Fruit fly (Drosophila melanogaster): ENCODE data around the gene CG5800.

Gene CG5800

DNA sequence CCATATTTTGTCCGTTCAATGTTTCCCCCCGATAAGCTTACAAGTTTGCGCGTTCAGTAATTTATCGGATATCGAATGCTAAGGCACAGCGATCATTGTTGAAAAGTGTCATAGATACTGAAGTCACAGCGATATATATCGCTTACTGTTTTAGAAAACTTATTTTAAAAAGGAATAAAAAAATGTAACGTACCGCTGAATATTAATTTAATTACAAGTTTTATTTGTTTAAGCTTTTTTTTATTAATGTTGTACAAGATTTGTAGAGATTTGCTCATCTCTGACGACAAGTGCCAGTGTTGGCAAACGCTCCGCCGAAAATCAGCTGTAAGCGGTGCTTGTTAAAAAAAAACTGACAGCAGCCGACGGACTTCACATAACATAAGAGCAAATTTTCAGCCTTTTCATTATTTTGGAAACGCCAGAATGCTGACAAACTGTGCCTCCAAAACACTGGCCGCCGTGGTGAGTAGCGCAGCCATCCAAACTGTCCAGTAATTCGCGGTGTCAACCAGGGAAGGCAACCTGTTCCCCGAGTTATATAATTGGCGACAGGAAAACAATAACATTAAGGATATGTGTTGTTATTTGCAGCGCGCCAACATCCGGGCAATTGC, 4.0 kb upstream of the CG5800 start, which contains the start of the genes corolla and ND-24 (continued):
- TF ChIP-seq Fer3 (tag; optimal IDR thresholded peaks at IDR 0.05) (peak; percentile 82), Spps (tag; optimal IDR thresholded peaks at IDR 0.05) (peak; percentile 59), kay (GFP tag; optimal IDR thresholded peaks at IDR 0.05) (peak; percentile 64), Sox102F (GFP tag; optimal IDR thresholded peaks at IDR 0.05) (no peak), btn (GFP tag; optimal IDR thresholded peaks at IDR 0.05) (peak; percentile 19), eyg (GFP tag; optimal IDR thresholded peaks at IDR 0.05) (peak; percentile 48), CG6654 (GFP tag; optimal IDR thresholded peaks at IDR 0.05) (no peak), CG15601 (tag; optimal IDR thresholded peaks at IDR 0.05) (peak; percentile 80), CG9797 (GFP tag; optimal IDR thresholded peaks at IDR 0.05) (peak; percentile 50), CG17385 (GFP tag; optimal IDR thresholded peaks at IDR 0.05) (peak; percentile 75), rib (GFP tag; IDR thresholded peaks at IDR 0.05) (peak; percentile 82), sd (tag; optimal IDR thresholded peaks at IDR 0.05) (no peak), CG18764 (GFP tag; optimal IDR thresholded peaks at IDR 0.05) (peak; percentile 75), wdn (GFP tag; IDR thresholded peaks at IDR 0.05) (peak; percentile 57; the same call in 1 of the 2 replicates), Dip3 (GFP tag; optimal IDR thresholded peaks at IDR 0.05) (peak; percentile 84), ttk (GFP tag; IDR thresholded peaks at IDR 0.05) (peak; percentile 87), CG4820 (GFP tag; optimal IDR thresholded peaks at IDR 0.05) (peak; percentile 83), CG9932 (GFP tag; IDR thresholded peaks at IDR 0.05) (peak; percentile 94), Hand (GFP tag; optimal IDR thresholded peaks at IDR 0.05) (no peak), tap (tag; optimal IDR thresholded peaks at IDR 0.05) (no peak), sr (GFP tag; IDR thresholded peaks at IDR 0.05) (no peak), CG11696 (GFP tag; IDR thresholded peaks at IDR 0.05) (peak; percentile 57; the same call in 1 of the 2 replicates), HLH4C (GFP tag; IDR thresholded peaks at IDR 0.05; ENCODE audit: partially characterized antibody) (peak; percentile 88), sc (optimal IDR thresholded peaks at IDR 0.05) (no peak), sc (GFP tag; optimal IDR thresholded peaks at IDR 0.05) (peak; percentile 58), cato (GFP tag; optimal IDR thresholded peaks at IDR 0.05; ENCODE audit: borderline replicate concordance) (peak; percentile 71), ro (GFP tag; IDR thresholded peaks at IDR 0.05) (peak; percentile 61; the same call in 1 of the 2 replicates), CG33557 (GFP tag; optimal IDR thresholded peaks at IDR 0.05) (peak; percentile 60), CG10147 (GFP tag; optimal IDR thresholded peaks at IDR 0.05) (peak; percentile 71), CG10267 (tag; optimal IDR thresholded peaks at IDR 0.05) (peak; percentile 98), CG8281 (tag; optimal IDR thresholded peaks at IDR 0.05) (no peak), scrt (GFP tag; optimal IDR thresholded peaks at IDR 0.05) (peak; percentile 54), tx (GFP tag; optimal IDR thresholded peaks at IDR 0.05) (peak; percentile 79), H15 (GFP tag; IDR thresholded peaks at IDR 0.05) (peak; percentile 86), psq (GFP tag; optimal IDR thresholded peaks at IDR 0.05) (peak; percentile 55), CG16813 (GFP tag; IDR thresholded peaks at IDR 0.05; ENCODE audit: partially characterized antibody) (peak; percentile 89), klu (GFP tag; IDR thresholded peaks at IDR 0.05) (peak; percentile 87), Camta (GFP tag; optimal IDR thresholded peaks at IDR 0.05) (peak; percentile 85), gsb-n (tag; optimal IDR thresholded peaks at IDR 0.05) (peak; percentile 56), chinmo (GFP tag; IDR thresholded peaks at IDR 0.05; ENCODE audit: partially characterized antibody) (no peak), Nf-YB (GFP tag; optimal IDR thresholded peaks at IDR 0.05) (peak; percentile 45), CG1603 (tag; optimal IDR thresholded peaks at IDR 0.05) (peak; percentile 65), cg (GFP tag; optimal IDR thresholded peaks at IDR 0.05) (no peak), phol (tag; optimal IDR thresholded peaks at IDR 0.05) (peak; percentile 83), CG34224 (GFP tag; IDR thresholded peaks at IDR 0.05; ENCODE audit: partially characterized antibody) (peak; percentile 90), ara (GFP tag; IDR thresholded peaks at IDR 0.05) (peak; percentile 73; the same call in 1 of the 2 replicates), crc (GFP tag; optimal IDR thresholded peaks at IDR 0.05) (peak; percentile 37), Rx (GFP tag; IDR thresholded peaks at IDR 0.05) (peak; percentile 75; the same call in 1 of the 2 replicates), abd-A (tag; optimal IDR thresholded peaks at IDR 0.05) (no peak)
